Worm (Caenorhabditis elegans): ENCODE measurements around the gene C56E10.3.
A peak's percentile ranks its signal among the peaks of the same experiment; 100 is the strongest.

ce11 chrX:6598732-6599131 lies 46.7 kb upstream of the C56E10.3 start, which contains the start of gene hic-1:
- TF ChIP-seq fos-1 (tag; optimal IDR thresholded peaks at IDR 0.05) (no peak), pqm-1 (tag; optimal IDR thresholded peaks at IDR 0.05) (no peak), zip-4 (GFP tag; optimal IDR thresholded peaks at IDR 0.05) (no peak), zag-1 (tag; optimal IDR thresholded peaks at IDR 0.05) (no peak), lin-15B (tag; optimal IDR thresholded peaks at IDR 0.05) (no peak), nhr-77 (tag; optimal IDR thresholded peaks at IDR 0.05) (no peak), unc-86 (tag; optimal IDR thresholded peaks at IDR 0.05) (no peak), C16A3.4 (tag; optimal IDR thresholded peaks at IDR 0.05) (no peak), lin-14 (GFP tag; optimal IDR thresholded peaks at IDR 0.05) (peak; percentile 27), aly-2 (tag; optimal IDR thresholded peaks at IDR 0.05) (no peak)
